Fruit fly (Drosophila melanogaster) whole organism, adult: ENCODE measurements around the gene CG14036.

Experiments
- CG12768 ChIP-seq: fragments of 200-800 bp; sonication (Bioruptor generic); optimal IDR thresholded peaks from 2 replicates; lab custom pipeline; 2017; ENCODE audit warnings: missing biosample characterization, missing genetic modification characterization, mild to moderate bottlenecking, moderate library complexity, missing genetic modification reagents
- CG14711 ChIP-seq: fragments of 200-800 bp; sonication (Bioruptor generic); optimal IDR thresholded peaks from 2 replicates; lab custom pipeline; 2018; ENCODE audit warnings: missing biosample characterization, mild to moderate bottlenecking, missing genetic modification characterization, moderate library complexity
- CG7045 ChIP-seq: fragments of 200-800 bp; sonication (Bioruptor generic); optimal IDR thresholded peaks from 2 replicates; lab custom pipeline; 2017; ENCODE audit warnings: missing biosample characterization, mild to moderate bottlenecking, missing genetic modification characterization
- Crg-1 ChIP-seq: fragments of 200-800 bp; sonication (Bioruptor generic); optimal IDR thresholded peaks from 2 replicates; lab custom pipeline; 2016; ENCODE audit warnings: missing biosample characterization, missing genetic modification characterization
- Hr96 ChIP-seq: fragments of 200-800 bp; sonication (Bioruptor generic); optimal IDR thresholded peaks from 2 replicates; lab custom pipeline; 2016; ENCODE audit warnings: missing biosample characterization, missing genetic modification characterization
- Mnt ChIP-seq: fragments of 200-800 bp; sonication (Bioruptor generic); optimal IDR thresholded peaks from 2 replicates; lab custom pipeline; 2016; ENCODE audit warnings: missing biosample characterization, mild to moderate bottlenecking, missing genetic modification characterization
- bab1 ChIP-seq: fragments of 200-800 bp; sonication (Bioruptor generic); optimal IDR thresholded peaks from 3 replicates; lab custom pipeline; 2019; ENCODE audit warnings: missing biosample characterization, mild to moderate bottlenecking, missing genetic modification characterization, moderate library complexity
- kay ChIP-seq: fragments of 200-800 bp; sonication (Bioruptor generic); peaks from one replicate; lab custom pipeline; 2016; ENCODE audit warnings: missing biosample characterization, missing genetic modification characterization, borderline replicate concordance
- ovo ChIP-seq: fragments of 200-800 bp; sonication (Bioruptor generic); optimal IDR thresholded peaks from 2 replicates; lab custom pipeline; 2016; ENCODE audit warnings: missing biosample characterization, missing genetic modification characterization
- pad ChIP-seq: fragments of 200-800 bp; sonication (Bioruptor generic); optimal IDR thresholded peaks from 3 replicates; lab custom pipeline; 2017; ENCODE audit warnings: missing biosample characterization, missing genetic modification characterization, mild to moderate bottlenecking, moderate library complexity, missing genetic modification reagents
- toe ChIP-seq: fragments of 200-800 bp; sonication (Bioruptor generic); optimal IDR thresholded peaks from 2 replicates; lab custom pipeline; 2016; ENCODE audit warnings: missing biosample characterization, missing genetic modification characterization

DNA sequence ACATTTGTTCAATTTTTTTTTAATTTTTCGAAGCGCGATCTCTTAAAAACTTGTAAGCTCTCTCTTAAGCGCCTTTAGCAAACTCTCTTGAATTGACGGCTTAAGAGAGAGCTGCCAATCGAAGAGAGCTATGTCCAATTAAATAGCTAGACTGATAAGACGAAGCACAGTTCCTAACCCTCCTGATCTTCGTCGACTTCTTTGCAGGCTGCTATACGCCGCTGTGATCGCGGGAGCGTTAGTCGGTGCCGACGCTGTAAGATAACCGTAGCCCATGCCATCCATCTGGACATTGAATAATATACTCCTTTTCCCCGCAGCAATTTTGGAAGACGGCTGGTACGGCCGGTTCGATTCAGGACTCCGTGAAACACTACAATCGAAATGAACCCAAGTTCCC is 24.3 kb downstream of the CG14036 start:
- TF ChIP-seq bab1 (GFP tag; lab: Kevin White, UChicago) (no peak), kay (GFP tag; lab: Kevin White, UChicago) (no peak), Mnt (GFP tag; lab: Kevin White, UChicago) (no peak), pad (no peak), Hr96 (GFP tag; lab: Kevin White, UChicago) (no peak), ovo (no peak), CG7045 (no peak), CG12768 (GFP tag; lab: Kevin White, UChicago) (no peak), Crg-1 (no peak), CG14711 (tag; lab: Kevin White, UChicago) (no peak), toe (GFP tag; lab: Kevin White, UChicago) (no peak)
